Worm (Caenorhabditis elegans): ENCODE data around the gene C32C4.16.

- TF ChIP-seq tbx-11 (GFP tag; IDR thresholded peaks at IDR 0.05) (no peak), pes-1 (GFP tag; IDR thresholded peaks at IDR 0.05) (no peak), ceh-36 (tag; optimal IDR thresholded peaks at IDR 0.05) (no peak), ama-1 (optimal IDR thresholded peaks at IDR 0.05) (no peak), hnd-1 (tag; optimal IDR thresholded peaks at IDR 0.05) (no peak), tra-4 (tag; optimal IDR thresholded peaks at IDR 0.05) (no peak), F13C5.2 (tag; optimal IDR thresholded peaks at IDR 0.05) (no peak), hmbx-1 (tag; optimal IDR thresholded peaks at IDR 0.05) (no peak), ets-7 (tag; optimal IDR thresholded peaks at IDR 0.05) (no peak), hmg-4 (GFP tag; optimal IDR thresholded peaks at IDR 0.05) (no peak), flt-1 (GFP tag; IDR thresholded peaks at IDR 0.05) (no peak), B0310.2 (tag; optimal IDR thresholded peaks at IDR 0.05) (no peak)
These were observed 785 bp downstream of the C32C4.16 start, which contains the start of gene aqp-6 for ce11 chrV:10648146-10648545.
